Worm (Caenorhabditis elegans): ENCODE results near the gene cyd-1.

ce11 chrII:13022555-13022954 is 42.2 kb downstream of the cyd-1 start:
- no peak for TF ChIP-seq rnt-1 (tag; optimal IDR thresholded peaks at IDR 0.05)
- no peak for TF ChIP-seq aly-2 (tag; optimal IDR thresholded peaks at IDR 0.05)
- TF ChIP-seq lin-39 (tag; optimal IDR thresholded peaks at IDR 0.05), result no peak
- TF ChIP-seq ces-1 (GFP tag; optimal IDR thresholded peaks at IDR 0.05), result no peak
- TF ChIP-seq ets-5 (GFP tag; IDR thresholded peaks at IDR 0.05), result no peak
- no peak for TF ChIP-seq nhr-77 (tag; optimal IDR thresholded peaks at IDR 0.05)
- no peak for TF ChIP-seq aha-1 (tag; optimal IDR thresholded peaks at IDR 0.05)
- no peak for TF ChIP-seq elt-2 (tag; optimal IDR thresholded peaks at IDR 0.05)
- TF ChIP-seq nhr-11 (tag; optimal IDR thresholded peaks at IDR 0.05), result no peak
- TF ChIP-seq nhr-19 (GFP tag; conservative IDR thresholded peaks at IDR 0.05), result no peak
- TF ChIP-seq isw-1 (GFP tag; IDR thresholded peaks at IDR 0.05), result no peak
- TF ChIP-seq fkh-10 (GFP tag; optimal IDR thresholded peaks at IDR 0.05), result no peak

Measured in whole organism, L1 larva.